Worm (Caenorhabditis elegans): ENCODE data around the gene C34D1.4.

The C34D1.4 gene

ce11 chrV:13299398-13299797 is 40.3 kb upstream of the C34D1.4 start:
- TF ChIP-seq unc-120 (tag; optimal IDR thresholded peaks at IDR 0.05; ENCODE audit: poor library complexity, severe bottlenecking) (no peak), mab-5 (tag; optimal IDR thresholded peaks at IDR 0.05) (no peak), M03D4.4 (tag; optimal IDR thresholded peaks at IDR 0.05) (no peak), hlh-1 (tag; optimal IDR thresholded peaks at IDR 0.05) (no peak), ham-2 (GFP tag; optimal IDR thresholded peaks at IDR 0.05) (no peak), lin-13 (tag; optimal IDR thresholded peaks at IDR 0.05) (no peak), elt-1 (tag; optimal IDR thresholded peaks at IDR 0.05; ENCODE audit: borderline replicate concordance, insufficient read depth) (no peak), sptf-1 (tag; optimal IDR thresholded peaks at IDR 0.05) (no peak), flh-1 (GFP tag; optimal IDR thresholded peaks at IDR 0.05) (no peak), mep-1 (tag; optimal IDR thresholded peaks at IDR 0.05) (no peak), tbx-8 (GFP tag; optimal IDR thresholded peaks at IDR 0.05) (no peak), blmp-1 (tag; optimal IDR thresholded peaks at IDR 0.05) (no peak), nhr-237 (tag; optimal IDR thresholded peaks at IDR 0.05) (no peak), pha-4 (tag; optimal IDR thresholded peaks at IDR 0.05) (no peak)

- TF ChIP-seq sptf-1 (tag; optimal IDR thresholded peaks at IDR 0.05) (no peak), unc-39 (tag; optimal IDR thresholded peaks at IDR 0.05) (no peak), elt-1 (tag; optimal IDR thresholded peaks at IDR 0.05; ENCODE audit: borderline replicate concordance, insufficient read depth) (no peak), ham-2 (GFP tag; optimal IDR thresholded peaks at IDR 0.05) (no peak), blmp-1 (tag; optimal IDR thresholded peaks at IDR 0.05) (no peak), lin-13 (tag; optimal IDR thresholded peaks at IDR 0.05) (no peak), lsy-2 (tag; optimal IDR thresholded peaks at IDR 0.05) (no peak), ceh-43 (GFP tag; optimal IDR thresholded peaks at IDR 0.05) (no peak), nhr-12 (tag; optimal IDR thresholded peaks at IDR 0.05) (no peak), mls-2 (tag; optimal IDR thresholded peaks at IDR 0.05) (no peak), hlh-1 (tag; optimal IDR thresholded peaks at IDR 0.05) (no peak), bed-3 (GFP tag; optimal IDR thresholded peaks at IDR 0.05) (no peak), flh-1 (GFP tag; optimal IDR thresholded peaks at IDR 0.05) (no peak), elt-3 (tag; optimal IDR thresholded peaks at IDR 0.05) (no peak), mab-5 (tag; optimal IDR thresholded peaks at IDR 0.05) (no peak), ztf-11 (tag; optimal IDR thresholded peaks at IDR 0.05) (no peak)
These were observed 39.6 kb upstream of the C34D1.4 start for ce11 chrV:13298706-13299105.

- TF ChIP-seq unc-120 (tag; optimal IDR thresholded peaks at IDR 0.05; ENCODE audit: poor library complexity, severe bottlenecking) (no peak), snpc-4 (tag; optimal IDR thresholded peaks at IDR 0.05) (no peak), ztf-11 (tag; optimal IDR thresholded peaks at IDR 0.05) (no peak), ces-1 (GFP tag; optimal IDR thresholded peaks at IDR 0.05) (no peak), flh-1 (GFP tag; optimal IDR thresholded peaks at IDR 0.05) (no peak)
These were observed 38.1 kb upstream of the C34D1.4 start, which contains the start of gene C26E1.1 for ce11 chrV:13297220-13297619. Gene C26E1.1, plus strand, starts transcription at chrV:13297520.

- peak; percentile 47 for TF ChIP-seq hlh-1 (tag; optimal IDR thresholded peaks at IDR 0.05)
- TF ChIP-seq nhr-76 (tag; optimal IDR thresholded peaks at IDR 0.05) = no peak
These were observed 36.7 kb upstream of the C34D1.4 start, which contains the start of gene uig-1 for ce11 chrV:13295859-13296258. Gene uig-1, minus strand, starts transcription at chrV:13295978.

ce11 chrV:13294507-13294906 is 35.4 kb upstream of the C34D1.4 start:
- no peak for TF ChIP-seq mab-5 (tag; optimal IDR thresholded peaks at IDR 0.05)
- TF ChIP-seq ces-1 (GFP tag; optimal IDR thresholded peaks at IDR 0.05) = peak; percentile 96

- TF ChIP-seq nhr-237 (tag; optimal IDR thresholded peaks at IDR 0.05) = no peak
- TF ChIP-seq unc-120 (tag; optimal IDR thresholded peaks at IDR 0.05; ENCODE audit: poor library complexity, severe bottlenecking) = peak; percentile 21
- TF ChIP-seq cnd-1 (tag; optimal IDR thresholded peaks at IDR 0.05) = no peak
- no peak for TF ChIP-seq lsy-2 (tag; optimal IDR thresholded peaks at IDR 0.05)
- peak; percentile 7 for TF ChIP-seq hlh-1 (tag; optimal IDR thresholded peaks at IDR 0.05)
These were observed 29.8 kb upstream of the C34D1.4 start for ce11 chrV:13288881-13289280.

ce11 chrV:13286525-13286924 is 27.4 kb upstream of the C34D1.4 start:
- TF ChIP-seq ceh-43 (GFP tag; optimal IDR thresholded peaks at IDR 0.05) (no peak), zip-8 (tag; optimal IDR thresholded peaks at IDR 0.05) (no peak), lsy-2 (tag; optimal IDR thresholded peaks at IDR 0.05) (no peak), nhr-28 (tag; optimal IDR thresholded peaks at IDR 0.05) (no peak), lin-32 (GFP tag; optimal IDR thresholded peaks at IDR 0.05) (no peak), mep-1 (tag; optimal IDR thresholded peaks at IDR 0.05) (no peak), unc-62 (GFP tag; optimal IDR thresholded peaks at IDR 0.05) (no peak)
